Fruit fly (Drosophila melanogaster) whole organism, embryonic: ENCODE measurements around the gene CG12194.

Source experiments
- Asciz ChIP-seq: fragments of 200-800 bp; sonication (Bioruptor generic); optimal IDR thresholded peaks from 2 replicates; lab custom pipeline; 2017; ENCODE audit warnings: missing biosample characterization, mild to moderate bottlenecking, missing genetic modification characterization, missing genetic modification reagents
- Atf3 ChIP-seq: fragments of 200-800 bp; sonication (Bioruptor generic); optimal IDR thresholded peaks from 3 replicates; lab custom pipeline; 2016; ENCODE audit warnings: missing biosample characterization, missing genetic modification characterization
- B-H2 ChIP-seq: fragments of 200-800 bp; sonication (Bioruptor generic); optimal IDR thresholded peaks from 2 replicates; lab custom pipeline; 2018; ENCODE audit warnings: missing biosample characterization, mild to moderate bottlenecking, missing genetic modification characterization
- Bteb2 ChIP-seq: fragments of 200-800 bp; sonication (Bioruptor generic); optimal IDR thresholded peaks from 2 replicates; lab custom pipeline; 2016; ENCODE audit warnings: missing biosample characterization, missing genetic modification characterization
- CG10462 ChIP-seq: fragments of 200-800 bp; sonication (Bioruptor generic); optimal IDR thresholded peaks from 2 replicates; lab custom pipeline; 2016; ENCODE audit warnings: missing biosample characterization, missing genetic modification characterization
- CG12155 ChIP-seq: fragments of 200-800 bp; sonication (Bioruptor generic); optimal IDR thresholded peaks from 3 replicates; lab custom pipeline; 2016; ENCODE audit warnings: missing biosample characterization, missing genetic modification characterization
- CG12236 ChIP-seq: fragments of 200-800 bp; sonication (Bioruptor generic); optimal IDR thresholded peaks from 2 replicates; lab custom pipeline; 2016; ENCODE audit warnings: missing biosample characterization, missing genetic modification characterization
- CG13624 ChIP-seq: fragments of 200-800 bp; sonication (Bioruptor generic); optimal IDR thresholded peaks from 2 replicates; lab custom pipeline; 2016; ENCODE audit warnings: missing biosample characterization, missing genetic modification characterization
- CG13894 ChIP-seq: fragments of 200-800 bp; sonication (Bioruptor generic); optimal IDR thresholded peaks from 3 replicates; lab custom pipeline; 2018; ENCODE audit warnings: missing biosample characterization, mild to moderate bottlenecking, missing genetic modification characterization, moderate library complexity
- CG14050 ChIP-seq: fragments of 200-800 bp; sonication (Bioruptor generic); IDR thresholded peaks from 3 replicates; pipeline ENCODE4 v1.3.6; 2022; ENCODE audit warnings: missing biosample characterization, missing genetic modification characterization
- CG15011 ChIP-seq: fragments of 200-800 bp; sonication (Bioruptor generic); optimal IDR thresholded peaks from 3 replicates; lab custom pipeline; 2018; ENCODE audit warnings: missing biosample characterization, mild to moderate bottlenecking, missing genetic modification characterization
- CG15601 ChIP-seq: fragments of 200-800 bp; sonication (Bioruptor generic); optimal IDR thresholded peaks from 3 replicates; lab custom pipeline; 2019; ENCODE audit warnings: missing biosample characterization, mild to moderate bottlenecking, missing genetic modification characterization, moderate library complexity
- CG16815 ChIP-seq: fragments of 200-800 bp; sonication (Bioruptor generic); optimal IDR thresholded peaks from 3 replicates; lab custom pipeline; 2017; ENCODE audit warnings: missing biosample characterization, mild to moderate bottlenecking, missing genetic modification characterization
- CG17328 ChIP-seq: fragments of 200-800 bp; sonication (Bioruptor generic); IDR thresholded peaks from 2 replicates; pipeline ENCODE4 v1.3.6; 2022; ENCODE audit warnings: missing biosample characterization, missing genetic modification characterization
- CG17912 ChIP-seq: fragments of 200-800 bp; sonication (Bioruptor generic); optimal IDR thresholded peaks from 2 replicates; lab custom pipeline; 2018; ENCODE audit warnings: missing biosample characterization, mild to moderate bottlenecking, missing genetic modification characterization
- CG32532 ChIP-seq: fragments of 200-800 bp; sonication (Bioruptor generic); IDR thresholded peaks from 2 replicates; pipeline ENCODE4 v1.3.6; 2022; ENCODE audit warnings: missing biosample characterization, missing genetic modification characterization
- CG32767 ChIP-seq: fragments of 200-800 bp; sonication (Bioruptor generic); IDR thresholded peaks from 2 replicates; pipeline ENCODE4 v1.3.6; 2022; ENCODE audit warnings: missing biosample characterization, missing genetic modification characterization
- CG3838 ChIP-seq: fragments of 200-800 bp; sonication (Bioruptor generic); optimal IDR thresholded peaks from 3 replicates; lab custom pipeline; 2016; ENCODE audit warnings: missing biosample characterization, missing genetic modification characterization
- CG4424 ChIP-seq: fragments of 200-800 bp; sonication (Bioruptor generic); optimal IDR thresholded peaks from 3 replicates; lab custom pipeline; 2016; ENCODE audit warnings: missing biosample characterization, missing genetic modification characterization
- CG5245 ChIP-seq: fragments of 200-800 bp; sonication (Bioruptor generic); optimal IDR thresholded peaks from 3 replicates; lab custom pipeline; 2016; ENCODE audit warnings: missing biosample characterization, missing genetic modification characterization
- CG6654 ChIP-seq: fragments of 200-800 bp; sonication (Bioruptor generic); optimal IDR thresholded peaks from 2 replicates; lab custom pipeline; 2017; ENCODE audit warnings: missing biosample characterization, mild to moderate bottlenecking, missing genetic modification characterization
- CG8281 ChIP-seq: fragments of 200-800 bp; sonication (Bioruptor generic); optimal IDR thresholded peaks from 2 replicates; lab custom pipeline; 2018; ENCODE audit warnings: missing biosample characterization, mild to moderate bottlenecking, missing genetic modification characterization, moderate library complexity
- CrebB ChIP-seq: fragments of 200-800 bp; sonication (Bioruptor generic); optimal IDR thresholded peaks from 3 replicates; lab custom pipeline; 2018; ENCODE audit warnings: missing biosample characterization, mild to moderate bottlenecking, missing genetic modification characterization
- E2f2 ChIP-seq: fragments of 200-800 bp; sonication (Bioruptor generic); IDR thresholded peaks from 2 replicates; pipeline ENCODE4 v1.3.6; 2022; ENCODE audit warnings: missing biosample characterization, missing genetic modification characterization
- HLH54F ChIP-seq: fragments of 200-800 bp; sonication (Bioruptor generic); optimal IDR thresholded peaks from 3 replicates; lab custom pipeline; 2016; ENCODE audit warnings: missing biosample characterization, missing genetic modification characterization
- Hand ChIP-seq: fragments of 200-800 bp; sonication (Bioruptor generic); optimal IDR thresholded peaks from 2 replicates; lab custom pipeline; 2017; ENCODE audit warnings: mild to moderate bottlenecking, missing biosample characterization, missing genetic modification reagents, missing genetic modification characterization
- HmgD ChIP-seq: fragments of 200-800 bp; sonication (Bioruptor generic); optimal IDR thresholded peaks from 3 replicates; lab custom pipeline; 2016; ENCODE audit warnings: missing biosample characterization, missing genetic modification characterization
- Hr3 ChIP-seq: fragments of 200-800 bp; sonication (Bioruptor generic); optimal IDR thresholded peaks from 3 replicates; lab custom pipeline; 2016; ENCODE audit warnings: missing biosample characterization, missing genetic modification characterization
- Hr78 ChIP-seq, 2 experiments: fragments of 200-800 bp in 1 of 2; fragments of >200 bp in 1 of 2; sonication (Bioruptor generic) in 1 of 2; optimal IDR thresholded peaks; 2 replicates each; lab custom pipeline; 2017 to 2019; ENCODE audit warnings: missing biosample characterization in 2 of 2, missing genetic modification characterization in 2 of 2, mild to moderate bottlenecking in 1 of 2, moderate library complexity in 1 of 2
- Kr ChIP-seq: fragments of 200-800 bp; sonication (Bioruptor generic); optimal IDR thresholded peaks from 2 replicates; lab custom pipeline; 2017; ENCODE audit warnings: missing biosample characterization, mild to moderate bottlenecking, missing genetic modification characterization
- Opbp ChIP-seq: fragments of 200-800 bp; sonication (Bioruptor generic); IDR thresholded peaks from 3 replicates; pipeline ENCODE4 v1.3.6; 2022; ENCODE audit warnings: missing biosample characterization, missing genetic modification characterization; ENCODE audit not compliant: partially characterized antibody
- Ptx1 ChIP-seq: fragments of 200-800 bp; sonication (Bioruptor generic); IDR thresholded peaks from 2 replicates; pipeline ENCODE4 v1.3.6; 2022; ENCODE audit warnings: missing biosample characterization, missing genetic modification characterization
- Rx ChIP-seq: fragments of 200-800 bp; sonication (Bioruptor generic); IDR thresholded peaks from 2 replicates; pipeline ENCODE4 v1.3.6; 2022; ENCODE audit warnings: missing biosample characterization, missing genetic modification characterization
- Sin3A ChIP-seq: fragments of >200 bp; optimal IDR thresholded peaks from 2 replicates; lab custom pipeline; 2018
- ac ChIP-seq: fragments of 200-800 bp; sonication (Bioruptor generic); optimal IDR thresholded peaks from 3 replicates; lab custom pipeline; 2017; ENCODE audit warnings: missing biosample characterization, mild to moderate bottlenecking, missing genetic modification characterization
- amos ChIP-seq: fragments of 200-800 bp; sonication (Bioruptor generic); IDR thresholded peaks from 2 replicates; pipeline ENCODE4 v1.3.6; 2022; ENCODE audit warnings: missing biosample characterization, missing genetic modification characterization; ENCODE audit not compliant: partially characterized antibody
- ap ChIP-seq: fragments of 200-800 bp; sonication (Bioruptor generic); IDR thresholded peaks from 2 replicates; pipeline ENCODE4 v1.3.6; 2022; ENCODE audit warnings: missing biosample characterization, missing genetic modification characterization
- fd64A ChIP-seq: fragments of 200-800 bp; sonication (Bioruptor generic); optimal IDR thresholded peaks from 3 replicates; lab custom pipeline; 2018; ENCODE audit warnings: missing biosample characterization, mild to moderate bottlenecking, missing genetic modification characterization
- fu2 ChIP-seq: fragments of 200-800 bp; sonication (Bioruptor generic); optimal IDR thresholded peaks from 2 replicates; lab custom pipeline; 2016; ENCODE audit warnings: missing biosample characterization, missing genetic modification characterization
- gro ChIP-seq: fragments of 200-800 bp; sonication (Bioruptor generic); optimal IDR thresholded peaks from 2 replicates; lab custom pipeline; 2016; ENCODE audit warnings: missing biosample characterization, missing genetic modification characterization
- kay ChIP-seq: fragments of 200-800 bp; sonication (Bioruptor generic); optimal IDR thresholded peaks from 2 replicates; lab custom pipeline; 2016; ENCODE audit warnings: missing biosample characterization, missing genetic modification characterization
- onecut ChIP-seq: fragments of 200-800 bp; sonication (Bioruptor generic); IDR thresholded peaks from 2 replicates; pipeline ENCODE4 v1.3.6; 2022; ENCODE audit warnings: missing biosample characterization, missing genetic modification characterization
- p53 ChIP-seq: fragments of 200-800 bp; sonication (Bioruptor generic); optimal IDR thresholded peaks from 2 replicates; lab custom pipeline; 2016; ENCODE audit warnings: missing biosample characterization, missing genetic modification characterization
- repo ChIP-seq: fragments of 200-800 bp; sonication (Bioruptor generic); optimal IDR thresholded peaks from 2 replicates; lab custom pipeline; 2016; ENCODE audit warnings: missing biosample characterization, missing genetic modification characterization
- sens ChIP-seq: fragments of 200-800 bp; sonication (Bioruptor generic); peaks from one replicate; lab custom pipeline; 2016; ENCODE audit warnings: missing biosample characterization, missing genetic modification characterization
- seq ChIP-seq: fragments of 200-800 bp; sonication (Bioruptor generic); IDR thresholded peaks from 2 replicates; pipeline ENCODE4 v1.3.6; 2022; ENCODE audit warnings: missing biosample characterization, missing genetic modification characterization
- slbo ChIP-seq: fragments of 200-800 bp; sonication (Bioruptor generic); IDR thresholded peaks from 2 replicates; pipeline ENCODE4 v1.3.6; 2022; ENCODE audit warnings: missing biosample characterization, missing genetic modification characterization
- trh ChIP-seq: fragments of 200-800 bp; sonication (Bioruptor generic); optimal IDR thresholded peaks from 2 replicates; lab custom pipeline; 2016; ENCODE audit warnings: missing biosample characterization, missing genetic modification characterization
- unpg ChIP-seq: fragments of 200-800 bp; sonication (Bioruptor generic); optimal IDR thresholded peaks from 3 replicates; lab custom pipeline; 2018; ENCODE audit warnings: missing biosample characterization, mild to moderate bottlenecking, missing genetic modification characterization, moderate library complexity
- wdn ChIP-seq: fragments of 200-800 bp; sonication (Bioruptor generic); IDR thresholded peaks from 2 replicates; pipeline ENCODE4 v1.3.6; 2022; ENCODE audit warnings: missing biosample characterization, missing genetic modification characterization
- zf30C ChIP-seq: fragments of 200-800 bp; sonication (Bioruptor generic); optimal IDR thresholded peaks from 3 replicates; lab custom pipeline; 2018; ENCODE audit warnings: missing biosample characterization, mild to moderate bottlenecking, missing genetic modification characterization

CG12194 gene

DNA sequence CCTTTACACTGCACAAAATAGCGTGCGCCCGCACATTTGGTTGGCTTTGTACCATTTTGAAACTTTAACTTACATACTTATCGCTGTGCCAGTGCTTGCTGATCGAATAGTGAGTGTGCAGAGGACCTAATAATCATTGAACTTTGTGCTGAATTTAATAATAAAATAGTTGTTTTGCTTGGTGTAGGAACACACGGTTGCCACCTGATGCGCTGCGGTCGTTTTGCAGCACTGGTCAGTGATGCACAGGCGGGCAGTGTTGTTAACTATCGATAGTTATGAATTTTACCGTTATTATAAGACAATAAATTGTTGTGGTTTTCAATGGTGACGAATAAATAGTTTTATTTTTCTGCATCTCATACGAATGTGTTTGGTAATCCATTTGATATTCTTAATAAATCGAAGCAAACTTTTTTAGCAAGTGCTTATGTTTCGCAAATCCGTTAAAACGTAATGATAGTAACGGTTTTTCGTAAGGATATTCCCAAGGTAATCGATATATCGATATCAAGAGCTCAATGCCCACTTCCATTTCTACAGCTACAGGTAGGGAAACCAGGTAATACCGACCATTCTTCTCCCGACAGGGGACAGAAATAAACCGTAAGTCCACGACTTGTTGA, at the start of gene CG12194, which contains the start of gene tank (continued):
- TF ChIP-seq CG5245 (GFP tag; lab: Kevin White, UChicago), result peak; percentile 99
- peak in 1 of 2 experiments; percentile 86 for TF ChIP-seq Hr78 (GFP tag; optimal IDR thresholded peaks at IDR 0.05; lab: Kevin White, UChicago)
- TF ChIP-seq CG17912 (GFP tag; lab: Kevin White, UChicago), result peak; percentile 90
- peak; percentile 96 for TF ChIP-seq onecut (GFP tag; lab: Robert Waterston, UW)
- peak; percentile 77 for TF ChIP-seq B-H2 (GFP tag; lab: Kevin White, UChicago)
- TF ChIP-seq fd64A (GFP tag; lab: Kevin White, UChicago), result peak; percentile 96
- TF ChIP-seq CrebB, result peak; percentile 98
- TF ChIP-seq zf30C (GFP tag; lab: Kevin White, UChicago), result peak; percentile 96
- TF ChIP-seq CG13624, result peak; percentile 99
- TF ChIP-seq Kr (GFP tag; lab: Kevin White, UChicago), result peak; percentile 37
- peak; percentile 99 for TF ChIP-seq CG12236 (GFP tag; lab: Kevin White, UChicago)
- TF ChIP-seq E2f2 (GFP tag; lab: Robert Waterston, UW), result peak; percentile 91
- TF ChIP-seq Ptx1 (GFP tag; lab: Robert Waterston, UW), result peak; percentile 100
- peak; percentile 98 for TF ChIP-seq CG12155
- TF ChIP-seq Rx (GFP tag; lab: Robert Waterston, UW), result peak; percentile 99
- peak; percentile 98 for TF ChIP-seq gro (GFP tag; lab: Kevin White, UChicago)
- peak; percentile 100 for TF ChIP-seq sens (GFP tag; lab: Kevin White, UChicago)
- peak; percentile 99 for TF ChIP-seq Bteb2 (GFP tag; lab: Kevin White, UChicago)
- TF ChIP-seq slbo, result peak; percentile 99
- TF ChIP-seq CG17328, result peak; percentile 100
- peak; percentile 99 for TF ChIP-seq CG14050 (GFP tag; lab: Robert Waterston, UW)
- peak; percentile 98 for TF ChIP-seq trh (GFP tag; lab: Kevin White, UChicago)
- TF ChIP-seq CG32767, result peak; percentile 99
- peak; percentile 94 for TF ChIP-seq CG6654 (GFP tag; lab: Kevin White, UChicago)
- peak; percentile 99 for TF ChIP-seq Asciz (GFP tag; lab: Kevin White, UChicago)
- peak; percentile 99 for TF ChIP-seq ap (GFP tag; lab: Robert Waterston, UW)
- peak; percentile 97 for TF ChIP-seq CG3838 (GFP tag; lab: Kevin White, UChicago)
- TF ChIP-seq unpg (GFP tag; lab: Kevin White, UChicago), result peak; percentile 99
- TF ChIP-seq Sin3A, result peak; percentile 84
- peak; percentile 99 for TF ChIP-seq HmgD (GFP tag; lab: Kevin White, UChicago)
- peak; percentile 79 for TF ChIP-seq amos (GFP tag; lab: Robert Waterston, UW)
- peak; percentile 99 for TF ChIP-seq repo (GFP tag; lab: Kevin White, UChicago)
- peak; percentile 97 for TF ChIP-seq p53 (GFP tag; lab: Kevin White, UChicago)
- TF ChIP-seq CG16815 (GFP tag; lab: Kevin White, UChicago), result peak; percentile 99
- peak; percentile 99 for TF ChIP-seq Hr3 (GFP tag; lab: Kevin White, UChicago)
- TF ChIP-seq CG15601 (tag; lab: Kevin White, UChicago), result peak; percentile 94
- peak; percentile 84 for TF ChIP-seq CG13894 (tag; lab: Kevin White, UChicago)
- peak; percentile 61; the same call in 1 of the 3 replicates for TF ChIP-seq Opbp (GFP tag; lab: Robert Waterston, UW)
- peak; percentile 98 for TF ChIP-seq CG10462 (GFP tag; lab: Kevin White, UChicago)
- TF ChIP-seq HLH54F (GFP tag; lab: Kevin White, UChicago), result peak; percentile 99
- TF ChIP-seq ac (GFP tag; lab: Kevin White, UChicago), result peak; percentile 95
- peak; percentile 99 for TF ChIP-seq CG32532 (GFP tag; lab: Robert Waterston, UW)
- peak; percentile 99 for TF ChIP-seq seq (GFP tag; lab: Robert Waterston, UW)
- peak; percentile 98 for TF ChIP-seq kay
- TF ChIP-seq wdn (GFP tag; lab: Robert Waterston, UW), result peak; percentile 99
- peak; percentile 99 for TF ChIP-seq fu2
- peak; percentile 94 for TF ChIP-seq Hand (GFP tag; lab: Kevin White, UChicago)
- peak; percentile 99 for TF ChIP-seq Atf3 (GFP tag; lab: Kevin White, UChicago)
- peak; percentile 95 for TF ChIP-seq CG15011 (GFP tag; lab: Kevin White, UChicago)
- TF ChIP-seq CG4424, result peak; percentile 99
- peak; percentile 90 for TF ChIP-seq CG8281 (tag; lab: Kevin White, UChicago)
